Fruit fly (Drosophila melanogaster): Measurements from ENCODE around the gene mtm.

mtm gene

dm6 chr2L:6037830-6038229 is 1.0 kb upstream of the mtm start, which contains the start of the genes CG9117 and CG31643 (continued):
- TF ChIP-seq CG11696 (GFP tag; IDR thresholded peaks at IDR 0.05) = no peak
- no peak for TF ChIP-seq CG3163 (GFP tag; optimal IDR thresholded peaks at IDR 0.05)
- no peak for TF ChIP-seq rib (GFP tag; IDR thresholded peaks at IDR 0.05)
- peak; percentile 34; the same call in 1 of the 2 replicates for TF ChIP-seq hbn (GFP tag; IDR thresholded peaks at IDR 0.05; ENCODE audit: partially characterized antibody)
- TF ChIP-seq ase (GFP tag; IDR thresholded peaks at IDR 0.05) = 0 out of 3 replicates have a peak, but pooled peaks have one; percentile 47
- no peak for TF ChIP-seq CG18599 (GFP tag; optimal IDR thresholded peaks at IDR 0.05)
- TF ChIP-seq Spps (tag; optimal IDR thresholded peaks at IDR 0.05) = no peak
- no peak for TF ChIP-seq ro (GFP tag; IDR thresholded peaks at IDR 0.05)
- TF ChIP-seq zfh2 (GFP tag; optimal IDR thresholded peaks at IDR 0.05) = peak; percentile 68
- no peak for TF ChIP-seq wek (GFP tag; optimal IDR thresholded peaks at IDR 0.05)
- no peak for TF ChIP-seq h (optimal IDR thresholded peaks at IDR 0.05)
- peak; percentile 23 for TF ChIP-seq Hr3 (GFP tag; optimal IDR thresholded peaks at IDR 0.05)
- no peak for TF ChIP-seq HLHmδ (GFP tag; optimal IDR thresholded peaks at IDR 0.05)
- TF ChIP-seq CG15696 (tag; optimal IDR thresholded peaks at IDR 0.05) = peak; percentile 32
- TF ChIP-seq CG14860 (GFP tag; IDR thresholded peaks at IDR 0.05; ENCODE audit: partially characterized antibody) = no peak
- TF ChIP-seq so (GFP tag; IDR thresholded peaks at IDR 0.05) = no peak
- no peak for TF ChIP-seq CG32767 (GFP tag; IDR thresholded peaks at IDR 0.05)
- TF ChIP-seq Jarid2 (GFP tag; optimal IDR thresholded peaks at IDR 0.05) = no peak
- TF ChIP-seq CG7963 (GFP tag; IDR thresholded peaks at IDR 0.05; ENCODE audit: partially characterized antibody) = no peak
- TF ChIP-seq p53 (GFP tag; optimal IDR thresholded peaks at IDR 0.05) = no peak
- no peak for TF ChIP-seq MESR4 (GFP tag; optimal IDR thresholded peaks at IDR 0.05)
- peak; percentile 45 for TF ChIP-seq slp2 (GFP tag; optimal IDR thresholded peaks at IDR 0.05)
- TF ChIP-seq CG7357 (GFP tag; IDR thresholded peaks at IDR 0.05) = no peak
- TF ChIP-seq fd102C (GFP tag; optimal IDR thresholded peaks at IDR 0.05) = no peak
- no peak for TF ChIP-seq CG7839 (tag; optimal IDR thresholded peaks at IDR 0.05)
- TF ChIP-seq Doc2 (GFP tag; IDR thresholded peaks at IDR 0.05) = no peak
- no peak for TF ChIP-seq tup (GFP tag; optimal IDR thresholded peaks at IDR 0.05)
- no peak for TF ChIP-seq Taf1 (GFP tag; IDR thresholded peaks at IDR 0.05)
- peak; percentile 68 for TF ChIP-seq Dip3 (GFP tag; optimal IDR thresholded peaks at IDR 0.05)
- 0 out of 2 replicates have a peak, but pooled peaks have one; percentile 22 for TF ChIP-seq Ada2b (GFP tag; IDR thresholded peaks at IDR 0.05)
- no peak for TF ChIP-seq knrl (GFP tag; IDR thresholded peaks at IDR 0.05; ENCODE audit: partially characterized antibody)
- TF ChIP-seq Scr (GFP tag; IDR thresholded peaks at IDR 0.05; ENCODE audit: partially characterized antibody) = peak; percentile 21; the same call in 1 of the 2 replicates
- TF ChIP-seq pita (GFP tag; optimal IDR thresholded peaks at IDR 0.05) = no peak
- no peak for TF ChIP-seq chinmo (GFP tag; IDR thresholded peaks at IDR 0.05; ENCODE audit: partially characterized antibody)
- peak; percentile 49 for TF ChIP-seq CG16863 (GFP tag; optimal IDR thresholded peaks at IDR 0.05)
- TF ChIP-seq CG14710 (tag; optimal IDR thresholded peaks at IDR 0.05) = peak; percentile 88
- TF ChIP-seq CG18262 (tag; optimal IDR thresholded peaks at IDR 0.05) = no peak
- peak; percentile 58; the same call in 1 of the 2 replicates for TF ChIP-seq sob (GFP tag; IDR thresholded peaks at IDR 0.05)
- no peak for TF ChIP-seq CG3838 (GFP tag; optimal IDR thresholded peaks at IDR 0.05)
- no peak for TF ChIP-seq CG8765 (GFP tag; IDR thresholded peaks at IDR 0.05)
- no peak for TF ChIP-seq Stat92E (GFP tag; optimal IDR thresholded peaks at IDR 0.05)
- TF ChIP-seq CG15601 (tag; optimal IDR thresholded peaks at IDR 0.05) = peak; percentile 69
- no peak for TF ChIP-seq CG14014 (GFP tag; IDR thresholded peaks at IDR 0.05)
- no peak for TF ChIP-seq wdn (GFP tag; IDR thresholded peaks at IDR 0.05)
- TF ChIP-seq en (GFP tag; optimal IDR thresholded peaks at IDR 0.05) = no peak
- no peak for TF ChIP-seq CG11247 (GFP tag; IDR thresholded peaks at IDR 0.05)
- no peak for TF ChIP-seq CG12071 (GFP tag; optimal IDR thresholded peaks at IDR 0.05)
- peak; percentile 58 for TF ChIP-seq shn (GFP tag; optimal IDR thresholded peaks at IDR 0.05)
- TF ChIP-seq Neu2 (GFP tag; optimal IDR thresholded peaks at IDR 0.05; ENCODE audit: borderline replicate concordance) = no peak
- TF ChIP-seq fd3F (GFP tag; optimal IDR thresholded peaks at IDR 0.05) = peak; percentile 34
- TF ChIP-seq twi (tag; optimal IDR thresholded peaks at IDR 0.05) = peak; percentile 11

All from whole organism, embryonic.